Fruit fly (Drosophila melanogaster): ENCODE measurements around the gene GstD6.

DNA sequence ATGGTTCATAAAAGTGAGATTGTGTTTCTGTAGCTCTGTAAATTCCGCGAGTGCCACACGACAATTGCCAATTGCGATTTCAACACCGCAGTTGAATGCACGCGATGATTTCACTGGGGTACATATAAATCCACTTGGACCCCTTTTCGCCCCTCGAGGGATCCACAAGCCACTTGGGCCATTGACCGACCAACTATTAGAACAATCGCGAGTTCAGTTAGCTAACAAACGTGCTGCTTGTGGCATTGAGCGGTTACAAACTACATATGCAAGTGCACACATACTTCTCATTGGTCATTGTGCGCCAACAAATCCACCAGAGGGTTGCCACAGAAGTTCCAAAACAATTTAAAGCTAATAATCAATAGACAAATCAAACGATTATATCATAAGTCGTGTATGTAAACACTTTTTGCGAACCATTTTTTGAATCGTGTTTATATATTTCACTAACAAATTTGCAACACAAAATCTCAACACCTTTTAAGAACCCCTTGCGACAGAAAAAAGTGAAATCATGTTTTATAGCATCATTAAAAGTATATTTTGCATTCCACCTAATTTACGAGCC lies 4.3 kb downstream of the GstD6 start:
- TF ChIP-seq CTCF (optimal IDR thresholded peaks at IDR 0.05) = no peak
- no peak for TF ChIP-seq CG8478 (optimal IDR thresholded peaks at IDR 0.05)
